Fruit fly (Drosophila melanogaster) whole organism, embryonic: Measurements from ENCODE around the gene ND-30.

ENCODE experiments used
- BEAF-32 ChIP-seq: fragments of 200-800 bp; sonication (Bioruptor generic); optimal IDR thresholded peaks from 3 replicates; lab custom pipeline; 2017; ENCODE audit warnings: missing biosample characterization, missing genetic modification characterization, mild to moderate bottlenecking, moderate library complexity, missing genetic modification reagents
- CG10274 ChIP-seq: fragments of 200-800 bp; sonication (Bioruptor generic); optimal IDR thresholded peaks from 3 replicates; lab custom pipeline; 2017; ENCODE audit warnings: missing biosample characterization, mild to moderate bottlenecking, missing genetic modification characterization
- CG10462 ChIP-seq: fragments of 200-800 bp; sonication (Bioruptor generic); optimal IDR thresholded peaks from 2 replicates; lab custom pipeline; 2016; ENCODE audit warnings: missing biosample characterization, missing genetic modification characterization
- CG10565 ChIP-seq: fragments of 200-800 bp; sonication (Bioruptor generic); optimal IDR thresholded peaks from 3 replicates; lab custom pipeline; 2016; ENCODE audit warnings: missing biosample characterization, mild to moderate bottlenecking, missing genetic modification characterization
- CG10979 ChIP-seq: fragments of 200-800 bp; sonication (Bioruptor generic); optimal IDR thresholded peaks from 2 replicates; lab custom pipeline; 2018; ENCODE audit warnings: missing biosample characterization, mild to moderate bottlenecking, missing genetic modification characterization, moderate library complexity
- CG12391 ChIP-seq: fragments of 200-800 bp; sonication (Bioruptor generic); optimal IDR thresholded peaks from 3 replicates; lab custom pipeline; 2018; ENCODE audit warnings: missing biosample characterization, mild to moderate bottlenecking, missing genetic modification characterization, moderate library complexity
- CG14050 ChIP-seq: fragments of 200-800 bp; sonication (Bioruptor generic); IDR thresholded peaks from 3 replicates; pipeline ENCODE4 v1.3.6; 2022; ENCODE audit warnings: missing biosample characterization, missing genetic modification characterization
- CG14441 ChIP-seq: fragments of 200-800 bp; sonication (Bioruptor generic); IDR thresholded peaks from 2 replicates; pipeline ENCODE4 v1.3.6; 2022; ENCODE audit warnings: missing biosample characterization, missing genetic modification characterization
- CG16815 ChIP-seq: fragments of 200-800 bp; sonication (Bioruptor generic); optimal IDR thresholded peaks from 3 replicates; lab custom pipeline; 2017; ENCODE audit warnings: missing biosample characterization, mild to moderate bottlenecking, missing genetic modification characterization
- CG2678 ChIP-seq: fragments of 200-800 bp; sonication (Bioruptor generic); optimal IDR thresholded peaks from 3 replicates; lab custom pipeline; 2019; ENCODE audit warnings: missing biosample characterization, mild to moderate bottlenecking, missing genetic modification characterization, moderate library complexity
- CG2712 ChIP-seq: fragments of 200-800 bp; optimal IDR thresholded peaks from 3 replicates; lab custom pipeline; 2019; ENCODE audit warnings: missing biosample characterization, mild to moderate bottlenecking, missing genetic modification characterization, moderate library complexity
- CG30020 ChIP-seq: fragments of 200-800 bp; optimal IDR thresholded peaks from 2 replicates; lab custom pipeline; 2019; ENCODE audit warnings: missing biosample characterization, mild to moderate bottlenecking, missing genetic modification characterization, moderate library complexity
- CG30431 ChIP-seq: fragments of 200-800 bp; sonication (Bioruptor generic); optimal IDR thresholded peaks from 2 replicates; lab custom pipeline; 2017; ENCODE audit warnings: missing biosample characterization, missing genetic modification characterization
- CG34224 ChIP-seq: fragments of 200-800 bp; sonication (Bioruptor generic); IDR thresholded peaks from 3 replicates; pipeline ENCODE4 v1.3.6; 2022; ENCODE audit warnings: missing biosample characterization, missing genetic modification characterization; ENCODE audit not compliant: partially characterized antibody
- CG3847 ChIP-seq: fragments of 200-800 bp; sonication (Bioruptor generic); IDR thresholded peaks from 2 replicates; pipeline ENCODE4 v1.3.6; 2022; ENCODE audit warnings: missing biosample characterization, missing genetic modification characterization
- CG4360 ChIP-seq: fragments of 200-800 bp; sonication (Bioruptor generic); IDR thresholded peaks from 2 replicates; pipeline ENCODE4 v1.3.6; 2022; ENCODE audit warnings: missing biosample characterization, missing genetic modification characterization
- CG43689 ChIP-seq: fragments of 200-800 bp; sonication (Bioruptor generic); IDR thresholded peaks from 2 replicates; pipeline ENCODE4 v1.3.6; 2022; ENCODE audit warnings: missing biosample characterization, missing genetic modification characterization
- CG4617 ChIP-seq: fragments of 200-800 bp; sonication (Bioruptor generic); optimal IDR thresholded peaks from 3 replicates; lab custom pipeline; 2016; ENCODE audit warnings: missing biosample characterization, missing genetic modification characterization, borderline replicate concordance
- CG4820 ChIP-seq: fragments of 200-800 bp; sonication (Bioruptor generic); optimal IDR thresholded peaks from 3 replicates; lab custom pipeline; 2016; ENCODE audit warnings: missing biosample characterization, missing genetic modification characterization
- CG4854 ChIP-seq: fragments of 200-800 bp; sonication (Bioruptor generic); optimal IDR thresholded peaks from 2 replicates; lab custom pipeline; 2016; ENCODE audit warnings: missing biosample characterization, missing genetic modification characterization, inconsistent platforms
- CG7372 ChIP-seq: fragments of 200-800 bp; sonication (Bioruptor generic); IDR thresholded peaks from 2 replicates; pipeline ENCODE4 v1.3.6; 2022; ENCODE audit warnings: missing biosample characterization, missing genetic modification characterization
- CG8765 ChIP-seq: fragments of 200-800 bp; sonication (Bioruptor generic); IDR thresholded peaks from 2 replicates; pipeline ENCODE4 v1.3.6; 2022; ENCODE audit warnings: missing biosample characterization, missing genetic modification characterization
- CG9727 ChIP-seq: fragments of 200-800 bp; sonication (Bioruptor generic); optimal IDR thresholded peaks from 3 replicates; lab custom pipeline; 2017; ENCODE audit warnings: missing biosample characterization, mild to moderate bottlenecking, missing genetic modification characterization
- CoRest ChIP-seq: fragments of 200-800 bp; sonication (Bioruptor generic); optimal IDR thresholded peaks from 3 replicates; lab custom pipeline; 2018; ENCODE audit warnings: missing biosample characterization, mild to moderate bottlenecking, missing genetic modification characterization, moderate library complexity
- Dad ChIP-seq: fragments of 200-800 bp; sonication (Bioruptor generic); optimal IDR thresholded peaks from 3 replicates; lab custom pipeline; 2016; ENCODE audit warnings: missing biosample characterization, missing genetic modification characterization
- Deaf1 ChIP-seq: fragments of 200-800 bp; optimal IDR thresholded peaks from 3 replicates; lab custom pipeline; 2019; ENCODE audit warnings: missing biosample characterization, mild to moderate bottlenecking, missing genetic modification characterization, moderate library complexity
- Dp ChIP-seq: fragments of 200-800 bp; sonication (Bioruptor generic); optimal IDR thresholded peaks from 2 replicates; lab custom pipeline; 2018; ENCODE audit warnings: missing biosample characterization, mild to moderate bottlenecking, missing genetic modification characterization, moderate library complexity
- Gsc ChIP-seq: fragments of 200-800 bp; sonication (Bioruptor generic); IDR thresholded peaks from 2 replicates; pipeline ENCODE4 v1.3.6; 2022; ENCODE audit warnings: missing biosample characterization, missing genetic modification characterization
- Hey ChIP-seq: fragments of 200-800 bp; sonication (Bioruptor generic); optimal IDR thresholded peaks from 3 replicates; lab custom pipeline; 2018; ENCODE audit warnings: missing biosample characterization, mild to moderate bottlenecking, missing genetic modification characterization
- Max ChIP-seq: fragments of 200-800 bp; sonication (Bioruptor generic); optimal IDR thresholded peaks from 2 replicates; lab custom pipeline; 2016; ENCODE audit warnings: missing biosample characterization, mild to moderate bottlenecking, missing genetic modification characterization
- Poxn ChIP-seq: fragments of 200-800 bp; sonication (Bioruptor generic); IDR thresholded peaks from 2 replicates; pipeline ENCODE4 v1.3.6; 2022; ENCODE audit warnings: missing biosample characterization, missing genetic modification characterization
- chif ChIP-seq, 2 experiments: fragments of 200-800 bp; sonication (Bioruptor generic); optimal IDR thresholded peaks; 3 replicates each; lab custom pipeline; 2016; ENCODE audit warnings: missing biosample characterization in 2 of 2, missing genetic modification characterization in 2 of 2
- da ChIP-seq: fragments of 200-800 bp; sonication (Bioruptor generic); optimal IDR thresholded peaks from 2 replicates; lab custom pipeline; 2016; ENCODE audit warnings: missing biosample characterization, missing genetic modification characterization
- dm ChIP-seq: fragments of 200-800 bp; sonication (Bioruptor generic); optimal IDR thresholded peaks from 3 replicates; lab custom pipeline; 2016; ENCODE audit warnings: missing biosample characterization, missing genetic modification characterization
- exex ChIP-seq: fragments of 200-800 bp; sonication (Bioruptor generic); optimal IDR thresholded peaks from 4 replicates; lab custom pipeline; 2018; ENCODE audit warnings: missing biosample characterization, mild to moderate bottlenecking, missing genetic modification characterization, moderate library complexity
- fd64A ChIP-seq: fragments of 200-800 bp; sonication (Bioruptor generic); optimal IDR thresholded peaks from 3 replicates; lab custom pipeline; 2018; ENCODE audit warnings: missing biosample characterization, mild to moderate bottlenecking, missing genetic modification characterization
- gcm2 ChIP-seq: fragments of 200-800 bp; sonication (Bioruptor generic); optimal IDR thresholded peaks from 2 replicates; lab custom pipeline; 2016; ENCODE audit warnings: missing biosample characterization, missing genetic modification characterization
- gsb-n ChIP-seq: fragments of 200-800 bp; sonication (Bioruptor generic); optimal IDR thresholded peaks from 3 replicates; lab custom pipeline; 2018; ENCODE audit warnings: missing biosample characterization, mild to moderate bottlenecking, missing genetic modification characterization
- hb ChIP-seq: fragments of 200-800 bp; sonication (Bioruptor generic); IDR thresholded peaks from 3 replicates; pipeline ENCODE4 v1.3.6; 2022; ENCODE audit warnings: missing biosample characterization, missing genetic modification characterization; ENCODE audit not compliant: partially characterized antibody
- hth ChIP-seq: fragments of >200 bp; optimal IDR thresholded peaks from 2 replicates; lab custom pipeline; 2017; ENCODE audit warnings: inconsistent platforms
- onecut ChIP-seq: fragments of 200-800 bp; sonication (Bioruptor generic); IDR thresholded peaks from 2 replicates; pipeline ENCODE4 v1.3.6; 2022; ENCODE audit warnings: missing biosample characterization, missing genetic modification characterization
- pan ChIP-seq, 4 experiments: fragments of >200 bp in 3 of 4; fragments of 200-800 bp in 1 of 4; sonication (Bioruptor generic) in 1 of 4; optimal IDR thresholded peaks in 3 of 4; IDR thresholded peaks in 1 of 4; 2 replicates each; pipeline versions ENCODE4 v1.3.6 to Lab custom; 2017 to 2022; ENCODE audit warnings: missing biosample characterization in 2 of 4, missing genetic modification characterization in 2 of 4, mixed read lengths in 1 of 4
- prd ChIP-seq, 3 experiments: fragments of >200 bp in 2 of 3; fragments of 200-800 bp in 1 of 3; sonication (Bioruptor generic) in 1 of 3; optimal IDR thresholded peaks in 2 of 3; IDR thresholded peaks in 1 of 3; 2 replicates in 2 of 3; 3 replicates in 1 of 3; pipeline versions ENCODE4 v1.3.6 to Lab custom; 2017 to 2022; ENCODE audit warnings: missing biosample characterization in 1 of 3, missing genetic modification characterization in 1 of 3
- pzg ChIP-seq: fragments of 200-800 bp; sonication (Bioruptor generic); optimal IDR thresholded peaks from 3 replicates; lab custom pipeline; 2018; ENCODE audit warnings: missing biosample characterization, mild to moderate bottlenecking, missing genetic modification characterization, moderate library complexity
- ro ChIP-seq: fragments of 200-800 bp; sonication (Bioruptor generic); IDR thresholded peaks from 2 replicates; pipeline ENCODE4 v1.3.6; 2022; ENCODE audit warnings: missing biosample characterization, missing genetic modification characterization
- sd ChIP-seq: fragments of 200-800 bp; sonication (Bioruptor generic); optimal IDR thresholded peaks from 3 replicates; lab custom pipeline; 2018; ENCODE audit warnings: missing biosample characterization, mild to moderate bottlenecking, missing genetic modification characterization, moderate library complexity
- sisA ChIP-seq: fragments of 200-800 bp; sonication (Bioruptor generic); IDR thresholded peaks from 2 replicates; pipeline ENCODE4 v1.3.6; 2022; ENCODE audit warnings: missing biosample characterization, missing genetic modification characterization
- sna ChIP-seq: fragments of 200-800 bp; sonication (Bioruptor generic); IDR thresholded peaks from 2 replicates; pipeline ENCODE4 v1.3.6; 2022; ENCODE audit warnings: missing biosample characterization, missing genetic modification characterization; ENCODE audit not compliant: partially characterized antibody
- z ChIP-seq: fragments of 200-800 bp; sonication (Bioruptor generic); IDR thresholded peaks from 3 replicates; pipeline ENCODE4 v1.3.6; 2022; ENCODE audit warnings: missing biosample characterization, missing genetic modification characterization
- zfh2 ChIP-seq: fragments of 200-800 bp; sonication (Bioruptor generic); optimal IDR thresholded peaks from 2 replicates; lab custom pipeline; 2016; ENCODE audit warnings: missing biosample characterization, missing genetic modification characterization

The ND-30 gene

dm6 chr3L:3197464-3197863 is 38.1 kb upstream of the ND-30 start, which contains the start of gene CG14966 (continued):
- TF ChIP-seq gcm2 (GFP tag; lab: Kevin White, UChicago) = no peak
- TF ChIP-seq gsb-n (tag; lab: Kevin White, UChicago) = no peak
- peak; percentile 44 for TF ChIP-seq CG3847 (GFP tag; lab: Robert Waterston, UW)
- TF ChIP-seq exex (tag; lab: Kevin White, UChicago) = peak; percentile 2
- TF ChIP-seq Dad = no peak
- no peak for TF ChIP-seq CG9727 (GFP tag; lab: Kevin White, UChicago)
- TF ChIP-seq sd (tag; lab: Kevin White, UChicago) = peak; percentile 82
- TF ChIP-seq CG10979 (tag; lab: Kevin White, UChicago) = peak; percentile 1
- TF ChIP-seq da (GFP tag; lab: Kevin White, UChicago) = no peak
- TF ChIP-seq Hey (tag; lab: Kevin White, UChicago) = no peak
- no peak for TF ChIP-seq dm (GFP tag; lab: Kevin White, UChicago)
- TF ChIP-seq Poxn (GFP tag; lab: Robert Waterston, UW) = no peak
- TF ChIP-seq fd64A (GFP tag; lab: Kevin White, UChicago) = no peak
- TF ChIP-seq CG4617 = peak; percentile 7
- no peak for TF ChIP-seq CG4360 (GFP tag; lab: Robert Waterston, UW)
- no peak for TF ChIP-seq z (GFP tag; lab: Robert Waterston, UW)
- no peak for TF ChIP-seq CG10565
- peak; percentile 0 for TF ChIP-seq Deaf1 (tag; lab: Kevin White, UChicago)
- no peak for TF ChIP-seq CG43689
- no peak for TF ChIP-seq CG14050 (GFP tag; lab: Robert Waterston, UW)
- no peak for TF ChIP-seq CG8765 (GFP tag; lab: Robert Waterston, UW)
- peak; percentile 45 for TF ChIP-seq CoRest (tag; lab: Kevin White, UChicago)
- no peak for TF ChIP-seq onecut (GFP tag; lab: Robert Waterston, UW)
- peak; percentile 33 for TF ChIP-seq CG12391 (tag; lab: Kevin White, UChicago)
- no peak for TF ChIP-seq sisA (GFP tag; lab: Robert Waterston, UW)
- TF ChIP-seq hb (GFP tag; lab: Robert Waterston, UW) = peak; percentile 78; the same call in 2 of the 3 replicates
- TF ChIP-seq zfh2 (GFP tag; lab: Kevin White, UChicago) = peak; percentile 22
- TF ChIP-seq CG7372 (GFP tag; lab: Robert Waterston, UW) = no peak
- TF ChIP-seq pan (optimal IDR thresholded peaks at IDR 0.05; lab: Kevin White, UChicago) = no peak
- TF ChIP-seq pan (GFP tag; optimal IDR thresholded peaks at IDR 0.05 in 1 of 2, IDR thresholded peaks at IDR 0.05 in 1 of 2) = no peak
- TF ChIP-seq CG34224 (GFP tag; lab: Robert Waterston, UW) = peak; percentile 90
- TF ChIP-seq BEAF-32 (GFP tag; lab: Kevin White, UChicago) = peak; percentile 90
- peak in 1 of 2 experiments; percentile 11 for TF ChIP-seq chif (GFP tag; optimal IDR thresholded peaks at IDR 0.05; lab: Kevin White, UChicago)
- peak; percentile 94 for TF ChIP-seq sna (GFP tag; lab: Robert Waterston, UW)
- no peak for TF ChIP-seq CG10274 (GFP tag; lab: Kevin White, UChicago)
- TF ChIP-seq prd (optimal IDR thresholded peaks at IDR 0.05; lab: Kevin White, UChicago) = no peak
- TF ChIP-seq prd (GFP tag; IDR thresholded peaks at IDR 0.05; lab: Robert Waterston, UW) = 0 out of 3 replicates have a peak, but pooled peaks have one; percentile 8
- TF ChIP-seq Gsc (GFP tag; lab: Robert Waterston, UW) = no peak
- TF ChIP-seq CG2678 (tag; lab: Kevin White, UChicago) = peak; percentile 4
- TF ChIP-seq CG10462 (GFP tag; lab: Kevin White, UChicago) = no peak
- no peak for TF ChIP-seq ro (GFP tag; lab: Robert Waterston, UW)
- TF ChIP-seq pzg (GFP tag; lab: Kevin White, UChicago) = peak; percentile 89
- TF ChIP-seq CG4854 (GFP tag; lab: Kevin White, UChicago) = peak; percentile 19
- TF ChIP-seq CG30020 (tag; lab: Kevin White, UChicago) = peak; percentile 42
- TF ChIP-seq CG4820 (GFP tag; lab: Kevin White, UChicago) = no peak
- peak; percentile 42 for TF ChIP-seq Dp (GFP tag; lab: Kevin White, UChicago)
- no peak for TF ChIP-seq hth
- no peak for TF ChIP-seq CG30431
- TF ChIP-seq CG14441 (GFP tag; lab: Robert Waterston, UW) = 0 out of 2 replicates have a peak, but pooled peaks have one; percentile 16
- peak; percentile 44 for TF ChIP-seq CG2712 (tag; lab: Kevin White, UChicago)
- peak; percentile 36 for TF ChIP-seq Max (GFP tag; lab: Kevin White, UChicago)
- no peak for TF ChIP-seq CG16815
